Fruit fly (Drosophila melanogaster): Measurements from ENCODE around the gene CG33339.
A peak's percentile ranks its signal among the peaks of the same experiment; 100 is the strongest.

CG33339 gene

dm6 chr3R:24320342-24320711, 41.3 kb upstream of the CG33339 start (continued):
- TF ChIP-seq HLH4C (GFP tag; IDR thresholded peaks at IDR 0.05; ENCODE audit: partially characterized antibody), result peak; percentile 66
- no peak for TF ChIP-seq CG15601 (tag; optimal IDR thresholded peaks at IDR 0.05)
- TF ChIP-seq CG15696 (tag; optimal IDR thresholded peaks at IDR 0.05), result no peak
- TF ChIP-seq disco-r (GFP tag; optimal IDR thresholded peaks at IDR 0.05), result no peak
- no peak for TF ChIP-seq CG8089 (GFP tag; optimal IDR thresholded peaks at IDR 0.05)
- TF ChIP-seq peb (GFP tag; IDR thresholded peaks at IDR 0.05), result no peak
- no peak for TF ChIP-seq CG31224 (GFP tag; IDR thresholded peaks at IDR 0.05)
- no peak for TF ChIP-seq prd (optimal IDR thresholded peaks at IDR 0.05)
- no peak; the same call in 2 of the 3 replicates for TF ChIP-seq prd (GFP tag; IDR thresholded peaks at IDR 0.05)
- 0 out of 2 replicates have a peak, but pooled peaks have one; percentile 13 for TF ChIP-seq Adf1 (GFP tag; IDR thresholded peaks at IDR 0.05)
- no peak for TF ChIP-seq Nf-YA (GFP tag; IDR thresholded peaks at IDR 0.05)
- TF ChIP-seq Bdp1 (GFP tag; optimal IDR thresholded peaks at IDR 0.05), result no peak
- no peak for TF ChIP-seq CG31388 (GFP tag; optimal IDR thresholded peaks at IDR 0.05)
- TF ChIP-seq Pdp1 (GFP tag; optimal IDR thresholded peaks at IDR 0.05), result no peak
- TF ChIP-seq sob (GFP tag; IDR thresholded peaks at IDR 0.05), result no peak
- TF ChIP-seq GATAe (GFP tag; conservative IDR thresholded peaks at IDR 0.05), result no peak
- peak; percentile 49 for TF ChIP-seq CG15514 (GFP tag; optimal IDR thresholded peaks at IDR 0.05)
- TF ChIP-seq crp (GFP tag; optimal IDR thresholded peaks at IDR 0.05), result no peak
- peak; percentile 79 for TF ChIP-seq CG12391 (tag; optimal IDR thresholded peaks at IDR 0.05)
- TF ChIP-seq Dp (GFP tag; optimal IDR thresholded peaks at IDR 0.05), result peak; percentile 76
- no peak for TF ChIP-seq CG10366 (GFP tag; IDR thresholded peaks at IDR 0.05)
- TF ChIP-seq run (tag; optimal IDR thresholded peaks at IDR 0.05), result peak; percentile 11
- peak; percentile 84 for TF ChIP-seq bbx (GFP tag; IDR thresholded peaks at IDR 0.05; ENCODE audit: partially characterized antibody)
- TF ChIP-seq CG5245 (GFP tag; optimal IDR thresholded peaks at IDR 0.05), result no peak
- TF ChIP-seq CHES-1-like (GFP tag; optimal IDR thresholded peaks at IDR 0.05), result no peak
- no peak for TF ChIP-seq CG1233 (GFP tag; optimal IDR thresholded peaks at IDR 0.05)
- no peak for TF ChIP-seq usp (GFP tag; optimal IDR thresholded peaks at IDR 0.05)
- TF ChIP-seq CG7987 (GFP tag; optimal IDR thresholded peaks at IDR 0.05), result no peak
- TF ChIP-seq dan (GFP tag; IDR thresholded peaks at IDR 0.05), result no peak
- peak; percentile 66 for TF ChIP-seq CG1832 (GFP tag; optimal IDR thresholded peaks at IDR 0.05)
- no peak for TF ChIP-seq Tbp (GFP tag; optimal IDR thresholded peaks at IDR 0.05)
- no peak for TF ChIP-seq h (optimal IDR thresholded peaks at IDR 0.05)
- no peak for TF ChIP-seq CG18764 (GFP tag; optimal IDR thresholded peaks at IDR 0.05)
- TF ChIP-seq CG17829 (tag; optimal IDR thresholded peaks at IDR 0.05), result peak; percentile 28
- no peak for TF ChIP-seq ssp (GFP tag; IDR thresholded peaks at IDR 0.05)
- no peak for TF ChIP-seq CG18476 (GFP tag; optimal IDR thresholded peaks at IDR 0.05)
- TF ChIP-seq sim (GFP tag; IDR thresholded peaks at IDR 0.05), result no peak
- no peak for TF ChIP-seq en (GFP tag; optimal IDR thresholded peaks at IDR 0.05)
- TF ChIP-seq CG6683 (GFP tag; optimal IDR thresholded peaks at IDR 0.05), result no peak
- TF ChIP-seq CG17385 (GFP tag; optimal IDR thresholded peaks at IDR 0.05), result no peak
- TF ChIP-seq tgo (GFP tag; IDR thresholded peaks at IDR 0.05), result no peak
- no peak for TF ChIP-seq CG18011 (GFP tag; optimal IDR thresholded peaks at IDR 0.05)
- no peak for TF ChIP-seq Hr51 (GFP tag; optimal IDR thresholded peaks at IDR 0.05)
- no peak for TF ChIP-seq CG8290 (GFP tag; optimal IDR thresholded peaks at IDR 0.05)
- TF ChIP-seq CG8290 (tag; optimal IDR thresholded peaks at IDR 0.05), result no peak
- TF ChIP-seq D19B (GFP tag; optimal IDR thresholded peaks at IDR 0.05), result no peak
- TF ChIP-seq CG3065 (GFP tag; optimal IDR thresholded peaks at IDR 0.05), result no peak
- no peak for TF ChIP-seq org-1 (GFP tag; optimal IDR thresholded peaks at IDR 0.05)
- TF ChIP-seq exex (tag; optimal IDR thresholded peaks at IDR 0.05), result no peak
- no peak for TF ChIP-seq CG17328 (GFP tag; IDR thresholded peaks at IDR 0.05)
- peak; percentile 41 for TF ChIP-seq CG17186 (GFP tag; optimal IDR thresholded peaks at IDR 0.05)
- TF ChIP-seq D (optimal IDR thresholded peaks at IDR 0.05), result no peak
- TF ChIP-seq D (GFP tag; optimal IDR thresholded peaks at IDR 0.05), result no peak

All from whole organism, embryonic.